Fruit fly (Drosophila melanogaster) whole organism, embryonic: ENCODE measurements around the gene BCAS2.

Source experiments
- B-H1 ChIP-seq: fragments of 200-800 bp; sonication (Bioruptor generic); IDR thresholded peaks from 3 replicates; pipeline ENCODE4 v1.3.6; 2022; ENCODE audit warnings: missing biosample characterization, missing genetic modification characterization
- CG10267 ChIP-seq: fragments of 200-800 bp; sonication (Bioruptor generic); optimal IDR thresholded peaks from 2 replicates; lab custom pipeline; 2018; ENCODE audit warnings: missing biosample characterization, mild to moderate bottlenecking, missing genetic modification characterization, moderate library complexity
- CG10979 ChIP-seq: fragments of 200-800 bp; sonication (Bioruptor generic); optimal IDR thresholded peaks from 2 replicates; lab custom pipeline; 2018; ENCODE audit warnings: missing biosample characterization, mild to moderate bottlenecking, missing genetic modification characterization, moderate library complexity
- CG11085 ChIP-seq: fragments of 200-800 bp; sonication (Bioruptor generic); IDR thresholded peaks from 2 replicates; pipeline ENCODE4 v1.3.6; 2022; ENCODE audit warnings: missing biosample characterization, missing genetic modification characterization
- CG11695 ChIP-seq: fragments of 200-800 bp; sonication (Bioruptor generic); IDR thresholded peaks from 3 replicates; pipeline ENCODE4 v1.3.6; 2022; ENCODE audit warnings: missing biosample characterization, missing genetic modification characterization
- CG11723 ChIP-seq: fragments of 200-800 bp; sonication (Bioruptor generic); optimal IDR thresholded peaks from 2 replicates; lab custom pipeline; 2017; ENCODE audit warnings: missing biosample characterization, mild to moderate bottlenecking, missing genetic modification characterization
- CG12219 ChIP-seq: fragments of 200-800 bp; sonication (Bioruptor generic); optimal IDR thresholded peaks from 3 replicates; lab custom pipeline; 2018; ENCODE audit warnings: missing biosample characterization, mild to moderate bottlenecking, missing genetic modification characterization
- CG12659 ChIP-seq: fragments of 200-800 bp; sonication (Bioruptor generic); optimal IDR thresholded peaks from 3 replicates; lab custom pipeline; 2017; ENCODE audit warnings: mild to moderate bottlenecking, missing biosample characterization, missing genetic modification reagents, missing genetic modification characterization
- CG14050 ChIP-seq: fragments of 200-800 bp; sonication (Bioruptor generic); IDR thresholded peaks from 3 replicates; pipeline ENCODE4 v1.3.6; 2022; ENCODE audit warnings: missing biosample characterization, missing genetic modification characterization
- CG15073 ChIP-seq: fragments of 200-800 bp; sonication (Bioruptor generic); optimal IDR thresholded peaks from 2 replicates; lab custom pipeline; 2016; ENCODE audit warnings: missing biosample characterization, missing genetic modification characterization
- CG1647 ChIP-seq: fragments of 200-800 bp; sonication (Bioruptor generic); optimal IDR thresholded peaks from 3 replicates; lab custom pipeline; 2016; ENCODE audit warnings: missing biosample characterization, missing genetic modification characterization
- CG17359 ChIP-seq: fragments of 200-800 bp; sonication (Bioruptor generic); optimal IDR thresholded peaks from 3 replicates; lab custom pipeline; 2018; ENCODE audit warnings: missing biosample characterization, mild to moderate bottlenecking, missing genetic modification characterization, moderate library complexity
- CG31441 ChIP-seq: fragments of 200-800 bp; sonication (Bioruptor generic); IDR thresholded peaks from 2 replicates; pipeline ENCODE4 v1.3.6; 2022; ENCODE audit warnings: missing biosample characterization, missing genetic modification characterization
- CG34376 ChIP-seq: fragments of 200-800 bp; sonication (Bioruptor generic); optimal IDR thresholded peaks from 2 replicates; lab custom pipeline; 2018; ENCODE audit warnings: missing biosample characterization, mild to moderate bottlenecking, missing genetic modification characterization
- CG7357 ChIP-seq: fragments of 200-800 bp; sonication (Bioruptor generic); IDR thresholded peaks from 3 replicates; pipeline ENCODE4 v1.3.6; 2022; ENCODE audit warnings: missing biosample characterization, missing genetic modification characterization
- CG8388 ChIP-seq: fragments of 200-800 bp; sonication (Bioruptor generic); optimal IDR thresholded peaks from 2 replicates; lab custom pipeline; 2019; ENCODE audit warnings: missing biosample characterization, mild to moderate bottlenecking, missing genetic modification characterization, moderate library complexity
- CG9437 ChIP-seq: fragments of 200-800 bp; sonication (Bioruptor generic); optimal IDR thresholded peaks from 2 replicates; lab custom pipeline; 2018; ENCODE audit warnings: missing biosample characterization, mild to moderate bottlenecking, missing genetic modification characterization
- CG9876 ChIP-seq: fragments of 200-800 bp; sonication (Bioruptor generic); optimal IDR thresholded peaks from 2 replicates; lab custom pipeline; 2016; ENCODE audit warnings: missing biosample characterization, missing genetic modification characterization
- Ets97D ChIP-seq: fragments of 200-800 bp; sonication (Bioruptor generic); optimal IDR thresholded peaks from 3 replicates; lab custom pipeline; 2016; ENCODE audit warnings: missing biosample characterization, missing genetic modification characterization
- HHEX ChIP-seq: fragments of 200-800 bp; sonication (Bioruptor generic); optimal IDR thresholded peaks from 3 replicates; lab custom pipeline; 2017; ENCODE audit warnings: missing biosample characterization, mild to moderate bottlenecking, missing genetic modification characterization, missing genetic modification reagents
- Hand ChIP-seq: fragments of 200-800 bp; sonication (Bioruptor generic); optimal IDR thresholded peaks from 2 replicates; lab custom pipeline; 2017; ENCODE audit warnings: mild to moderate bottlenecking, missing biosample characterization, missing genetic modification reagents, missing genetic modification characterization
- Hmx ChIP-seq: fragments of 200-800 bp; sonication (Bioruptor generic); optimal IDR thresholded peaks from 2 replicates; lab custom pipeline; 2016; ENCODE audit warnings: missing biosample characterization, missing genetic modification characterization
- MTF-1 ChIP-seq: fragments of 200-800 bp; sonication (Bioruptor generic); optimal IDR thresholded peaks from 2 replicates; lab custom pipeline; 2018; ENCODE audit warnings: missing biosample characterization, mild to moderate bottlenecking, missing genetic modification characterization, borderline replicate concordance
- Med ChIP-seq: fragments of 200-800 bp; sonication (Bioruptor generic); peaks from one replicate; lab custom pipeline; 2016; ENCODE audit warnings: missing biosample characterization, missing genetic modification characterization, mild to moderate bottlenecking, inconsistent platforms, moderate library complexity
- NC2α ChIP-seq: fragments of 200-800 bp; sonication (Bioruptor generic); optimal IDR thresholded peaks from 2 replicates; lab custom pipeline; 2016; ENCODE audit warnings: missing biosample characterization, missing genetic modification characterization
- Optix ChIP-seq: fragments of 200-800 bp; sonication (Bioruptor generic); IDR thresholded peaks from 3 replicates; pipeline ENCODE4 v1.3.6; 2022; ENCODE audit warnings: missing biosample characterization, missing genetic modification characterization
- Rx ChIP-seq: fragments of 200-800 bp; sonication (Bioruptor generic); IDR thresholded peaks from 2 replicates; pipeline ENCODE4 v1.3.6; 2022; ENCODE audit warnings: missing biosample characterization, missing genetic modification characterization
- Ssrp ChIP-seq: fragments of 200-800 bp; sonication (Bioruptor generic); optimal IDR thresholded peaks from 2 replicates; lab custom pipeline; 2018; ENCODE audit warnings: missing biosample characterization, mild to moderate bottlenecking, missing genetic modification characterization, moderate library complexity
- Stat92E ChIP-seq, 3 experiments: fragments of >200 bp in 2 of 3; fragments of 200-800 bp in 1 of 3; sonication (Bioruptor generic) in 1 of 3; optimal IDR thresholded peaks; 2 replicates each; lab custom pipeline; 2017 to 2019; ENCODE audit warnings: missing biosample characterization in 3 of 3, missing genetic modification characterization in 3 of 3, mild to moderate bottlenecking in 1 of 3, moderate library complexity in 1 of 3
- amos ChIP-seq: fragments of 200-800 bp; sonication (Bioruptor generic); IDR thresholded peaks from 2 replicates; pipeline ENCODE4 v1.3.6; 2022; ENCODE audit warnings: missing biosample characterization, missing genetic modification characterization; ENCODE audit not compliant: partially characterized antibody
- ase ChIP-seq: fragments of 200-800 bp; sonication (Bioruptor generic); IDR thresholded peaks from 3 replicates; pipeline ENCODE4 v1.3.6; 2022; ENCODE audit warnings: missing biosample characterization, missing genetic modification characterization
- bigmax ChIP-seq: fragments of 200-800 bp; sonication (Bioruptor generic); optimal IDR thresholded peaks from 2 replicates; lab custom pipeline; 2018; ENCODE audit warnings: missing biosample characterization, mild to moderate bottlenecking, missing genetic modification characterization
- br ChIP-seq: fragments of >200 bp; optimal IDR thresholded peaks from 2 replicates; lab custom pipeline; 2017
- cas ChIP-seq: fragments of 200-800 bp; sonication (Bioruptor generic); IDR thresholded peaks from 2 replicates; pipeline ENCODE4 v1.3.6; 2022; ENCODE audit warnings: missing biosample characterization, missing genetic modification characterization
- cato ChIP-seq: fragments of 200-800 bp; sonication (Bioruptor generic); optimal IDR thresholded peaks from 2 replicates; lab custom pipeline; 2016; ENCODE audit warnings: missing biosample characterization, missing genetic modification characterization, borderline replicate concordance
- cg ChIP-seq: fragments of 200-800 bp; sonication (Bioruptor generic); optimal IDR thresholded peaks from 3 replicates; lab custom pipeline; 2019; ENCODE audit warnings: missing biosample characterization, mild to moderate bottlenecking, missing genetic modification characterization, moderate library complexity
- dmrt99B ChIP-seq: fragments of 200-800 bp; sonication (Bioruptor generic); optimal IDR thresholded peaks from 2 replicates; lab custom pipeline; 2018; ENCODE audit warnings: missing biosample characterization, mild to moderate bottlenecking, missing genetic modification characterization, moderate library complexity
- en ChIP-seq: fragments of 200-800 bp; sonication (Bioruptor generic); optimal IDR thresholded peaks from 2 replicates; lab custom pipeline; 2016; ENCODE audit warnings: missing biosample characterization, missing genetic modification characterization
- esg ChIP-seq: fragments of 200-800 bp; sonication (Bioruptor generic); conservative IDR thresholded peaks from 2 replicates; pipeline ENCODE4 v1.3.6; 2022; ENCODE audit warnings: missing biosample characterization, missing genetic modification characterization
- grau ChIP-seq: fragments of 200-800 bp; optimal IDR thresholded peaks from 3 replicates; lab custom pipeline; 2019; ENCODE audit warnings: missing biosample characterization, mild to moderate bottlenecking, missing genetic modification characterization, moderate library complexity
- kah ChIP-seq: fragments of 200-800 bp; sonication (Bioruptor generic); optimal IDR thresholded peaks from 2 replicates; lab custom pipeline; 2018; ENCODE audit warnings: missing biosample characterization, mild to moderate bottlenecking, missing genetic modification characterization
- lbe ChIP-seq: fragments of 200-800 bp; sonication (Bioruptor generic); optimal IDR thresholded peaks from 2 replicates; lab custom pipeline; 2016; ENCODE audit warnings: missing biosample characterization, mild to moderate bottlenecking, missing genetic modification characterization
- lmd ChIP-seq: fragments of 200-800 bp; sonication (Bioruptor generic); IDR thresholded peaks from 2 replicates; pipeline ENCODE4 v1.3.6; 2022; ENCODE audit warnings: missing biosample characterization, missing genetic modification characterization
- otp ChIP-seq: fragments of 200-800 bp; sonication (Bioruptor generic); IDR thresholded peaks from 3 replicates; pipeline ENCODE4, ENCODE4 v1.3.6; 2022; ENCODE audit warnings: missing biosample characterization, missing genetic modification characterization
- pho ChIP-seq: fragments of 200-800 bp; sonication (Bioruptor generic); optimal IDR thresholded peaks from 2 replicates; lab custom pipeline; 2016; ENCODE audit warnings: missing biosample characterization, missing genetic modification characterization
- seq ChIP-seq: fragments of 200-800 bp; sonication (Bioruptor generic); IDR thresholded peaks from 2 replicates; pipeline ENCODE4 v1.3.6; 2022; ENCODE audit warnings: missing biosample characterization, missing genetic modification characterization
- sima ChIP-seq: fragments of 200-800 bp; sonication (Bioruptor generic); optimal IDR thresholded peaks from 2 replicates; lab custom pipeline; 2016; ENCODE audit warnings: missing biosample characterization, missing genetic modification characterization
- sisA ChIP-seq: fragments of 200-800 bp; sonication (Bioruptor generic); IDR thresholded peaks from 2 replicates; pipeline ENCODE4 v1.3.6; 2022; ENCODE audit warnings: missing biosample characterization, missing genetic modification characterization
- stwl ChIP-seq: fragments of 200-800 bp; sonication (Bioruptor generic); optimal IDR thresholded peaks from 3 replicates; lab custom pipeline; 2018; ENCODE audit warnings: missing biosample characterization, mild to moderate bottlenecking, missing genetic modification characterization, moderate library complexity
- zf30C ChIP-seq: fragments of 200-800 bp; sonication (Bioruptor generic); optimal IDR thresholded peaks from 3 replicates; lab custom pipeline; 2018; ENCODE audit warnings: missing biosample characterization, mild to moderate bottlenecking, missing genetic modification characterization

The BCAS2 gene

DNA sequence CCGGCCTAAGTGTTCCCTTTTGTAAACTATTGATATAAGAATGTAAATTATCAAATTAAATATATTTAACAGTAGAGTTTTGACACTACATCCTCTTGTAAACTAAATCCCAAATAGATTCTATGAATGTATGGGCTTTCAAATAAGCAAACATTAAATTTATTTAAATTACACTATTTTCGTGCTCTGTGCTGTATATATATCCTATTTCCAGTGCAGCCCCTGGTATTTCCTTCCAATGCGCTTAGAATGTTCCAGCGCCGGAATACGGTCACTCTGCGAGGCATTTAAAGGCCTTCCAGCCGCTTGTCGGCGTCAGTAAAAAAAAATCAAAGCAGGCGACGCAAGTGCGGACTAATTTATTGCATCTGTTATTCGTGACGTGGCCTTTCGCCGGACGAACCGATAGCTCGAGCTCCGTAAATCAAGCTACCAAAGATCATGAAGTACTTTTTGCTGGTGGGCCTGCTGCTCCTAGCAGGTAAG lies 26.3 kb upstream of the BCAS2 start, which contains the start of gene Gp93 (continued):
- TF ChIP-seq cato (peak; percentile 3), en (no peak), CG7357 (peak; percentile 28; the same call in 1 of the 3 replicates), cg (GFP tag; lab: Kevin White, UChicago) (no peak), CG12659 (GFP tag; lab: Kevin White, UChicago) (peak; percentile 46), dmrt99B (tag; lab: Kevin White, UChicago) (no peak), MTF-1 (peak; percentile 24), HHEX (GFP tag; lab: Kevin White, UChicago) (peak; percentile 37), grau (tag; lab: Kevin White, UChicago) (peak; percentile 68), Stat92E (GFP tag; optimal IDR thresholded peaks at IDR 0.05; lab: Kevin White, UChicago) (no peak), Optix (GFP tag; lab: Robert Waterston, UW) (peak; percentile 51; the same call in 1 of the 3 replicates), B-H1 (GFP tag; lab: Robert Waterston, UW) (peak; percentile 49), CG34376 (peak; percentile 70), esg (GFP tag; lab: Robert Waterston, UW) (peak; percentile 32; the same call in 1 of the 2 replicates), CG15073 (GFP tag; lab: Kevin White, UChicago) (no peak), sima (GFP tag; lab: Kevin White, UChicago) (no peak), Hand (GFP tag; lab: Kevin White, UChicago) (peak; percentile 19), Med (peak; percentile 89), CG17359 (tag; lab: Kevin White, UChicago) (peak; percentile 47), ase (no peak), CG12219 (GFP tag; lab: Kevin White, UChicago) (peak; percentile 15), sisA (GFP tag; lab: Robert Waterston, UW) (peak; percentile 53; the same call in 1 of the 2 replicates), CG8388 (GFP tag; lab: Kevin White, UChicago) (peak; percentile 31), CG11085 (peak; percentile 56), CG31441 (GFP tag; lab: Robert Waterston, UW) (no peak; the same call in 1 of the 2 replicates), lmd (GFP tag; lab: Robert Waterston, UW) (peak; percentile 66), amos (GFP tag; lab: Robert Waterston, UW) (peak; percentile 55; the same call in 1 of the 2 replicates), cas (GFP tag; lab: Robert Waterston, UW) (0 out of 2 replicates have a peak, but pooled peaks have one; percentile 6), br (lab: Kevin White, UChicago) (no peak), seq (peak; percentile 37; the same call in 1 of the 2 replicates), Rx (GFP tag; lab: Robert Waterston, UW) (peak; percentile 38; the same call in 1 of the 2 replicates), kah (GFP tag; lab: Kevin White, UChicago) (no peak), CG9437 (GFP tag; lab: Kevin White, UChicago) (peak; percentile 31), stwl (tag; lab: Kevin White, UChicago) (no peak), NC2α (GFP tag; lab: Kevin White, UChicago) (peak; percentile 57), CG11695 (GFP tag; lab: Robert Waterston, UW) (0 out of 3 replicates have a peak, but pooled peaks have one; percentile 15), otp (0 out of 3 replicates have a peak, but pooled peaks have one; percentile 28), pho (GFP tag; lab: Kevin White, UChicago) (peak; percentile 15), Hmx (no peak), CG10979 (tag; lab: Kevin White, UChicago) (peak; percentile 22), bigmax (GFP tag; lab: Kevin White, UChicago) (peak; percentile 71), Ssrp (tag; lab: Kevin White, UChicago) (peak; percentile 65), CG11723 (GFP tag; lab: Kevin White, UChicago) (no peak), zf30C (no peak), CG10267 (tag; lab: Kevin White, UChicago) (peak; percentile 44), CG14050 (GFP tag; lab: Robert Waterston, UW) (0 out of 3 replicates have a peak, but pooled peaks have one; percentile 18), Ets97D (GFP tag; lab: Kevin White, UChicago) (peak; percentile 21), CG9876 (no peak), CG1647 (GFP tag; lab: Kevin White, UChicago) (no peak), lbe (GFP tag; lab: Kevin White, UChicago) (peak; percentile 30)
